Worm (Caenorhabditis elegans) whole organism, L1 larva: Measurements from ENCODE around the gene Y75B8A.32.
A peak's percentile ranks its signal among the peaks of the same experiment; 100 is the strongest.

Experiments
- C04F5.9 ChIP-seq: sonication (generic microtip); optimal IDR thresholded peaks from 2 replicates; lab custom pipeline; 2016; ENCODE audit warnings: missing genetic modification characterization, missing compliant biosample characterization
- C16A3.4 ChIP-seq: fragments of 150-350 bp; optimal IDR thresholded peaks from 2 replicates; lab custom pipeline; 2014; ENCODE audit warnings: missing biosample characterization, missing genetic modification characterization
- aha-1 ChIP-seq: fragments of 150-350 bp; optimal IDR thresholded peaks from 2 replicates; lab custom pipeline; 2014; ENCODE audit warnings: missing biosample characterization, missing genetic modification characterization
- alr-1 ChIP-seq: fragments of 200-800 bp; sonication (Bioruptor generic); optimal IDR thresholded peaks from 2 replicates; lab custom pipeline; 2018; ENCODE audit warnings: borderline replicate concordance, mild to moderate bottlenecking, missing genetic modification characterization, missing compliant biosample characterization
- aly-2 ChIP-seq: fragments of 150-350 bp; optimal IDR thresholded peaks from 2 replicates; lab custom pipeline; 2014; ENCODE audit warnings: missing biosample characterization, missing genetic modification characterization
- blmp-1 ChIP-seq: fragments of 150-350 bp; optimal IDR thresholded peaks from 2 replicates; lab custom pipeline; 2014; ENCODE audit warnings: missing biosample characterization, missing genetic modification characterization
- ceh-8 ChIP-seq: fragments of 200-800 bp; sonication (Bioruptor generic); optimal IDR thresholded peaks from 2 replicates; lab custom pipeline; 2018; ENCODE audit warnings: mild to moderate bottlenecking, missing genetic modification characterization, moderate library complexity, missing compliant biosample characterization
- ceh-90 ChIP-seq: sonication (generic microtip); optimal IDR thresholded peaks from 2 replicates; lab custom pipeline; 2016; ENCODE audit warnings: missing genetic modification characterization, missing compliant biosample characterization
- dsc-1 ChIP-seq: sonication (generic microtip); optimal IDR thresholded peaks from 2 replicates; lab custom pipeline; 2016; ENCODE audit warnings: mild to moderate bottlenecking, missing genetic modification characterization, missing compliant biosample characterization
- efl-1 ChIP-seq, 4 experiments: fragments of 150-350 bp; optimal IDR thresholded peaks in 3 of 4; peaks in 1 of 4; 1 replicate in 1 of 4; 2 replicates in 3 of 4; lab custom pipeline; 2014; ENCODE audit warnings: missing biosample characterization in 2 of 4, missing genetic modification characterization in 2 of 4, missing genetic modification reagents in 2 of 4
- egl-13 ChIP-seq: sonication (generic microtip); optimal IDR thresholded peaks from 2 replicates; lab custom pipeline; 2016; ENCODE audit warnings: missing genotype, missing genetic modification reagents, missing genetic modification characterization, missing compliant biosample characterization
- egl-27 ChIP-seq, 2 experiments: fragments of 150-350 bp in 1 of 2; sonication (generic microtip); optimal IDR thresholded peaks; 3 replicates each; lab custom pipeline; 2017 to 2018; ENCODE audit warnings: missing biosample characterization in 2 of 2, missing genetic modification characterization in 2 of 2, missing genetic modification reagents in 2 of 2
- elt-2 ChIP-seq: sonication (generic microtip); optimal IDR thresholded peaks from 2 replicates; lab custom pipeline; 2016; ENCODE audit warnings: missing genetic modification characterization, mild to moderate bottlenecking, inconsistent platforms, missing compliant biosample characterization, missing genetic modification reagents
- elt-3 ChIP-seq, 6 experiments: fragments of 150-350 bp in 1 of 6; sonication (generic microtip); optimal IDR thresholded peaks; 2 replicates each; lab custom pipeline; 2017 to 2018; ENCODE audit warnings: missing biosample characterization in 6 of 6, missing genetic modification characterization in 6 of 6, inconsistent platforms in 1 of 6
- ets-5 ChIP-seq: fragments of 200-800 bp; sonication (Bioruptor generic); IDR thresholded peaks from 2 replicates; pipeline ENCODE4 v1.3.6; 2022; ENCODE audit warnings: missing genetic modification characterization, missing compliant biosample characterization
- fkh-8 ChIP-seq: sonication (generic microtip); optimal IDR thresholded peaks from 2 replicates; lab custom pipeline; 2016; ENCODE audit warnings: mild to moderate bottlenecking, missing genetic modification characterization, missing compliant biosample characterization
- fos-1 ChIP-seq: fragments of 150-350 bp; optimal IDR thresholded peaks from 2 replicates; lab custom pipeline; 2014; ENCODE audit warnings: missing biosample characterization, missing genetic modification characterization
- grh-1 ChIP-seq: fragments of 200-800 bp; sonication (Bioruptor generic); IDR thresholded peaks from 2 replicates; pipeline ENCODE4 v1.3.6; 2022; ENCODE audit warnings: missing genetic modification reagents, missing genetic modification characterization, missing compliant biosample characterization
- hlh-17 ChIP-seq: fragments of 200-800 bp; sonication (Bioruptor generic); optimal IDR thresholded peaks from 2 replicates; lab custom pipeline; 2018; ENCODE audit warnings: missing genetic modification characterization, mild to moderate bottlenecking, missing compliant biosample characterization, moderate library complexity, borderline replicate concordance
- hlh-4 ChIP-seq: sonication (generic microtip); optimal IDR thresholded peaks from 2 replicates; lab custom pipeline; 2016; ENCODE audit warnings: mild to moderate bottlenecking, missing genetic modification characterization, missing compliant biosample characterization
- hpl-2 ChIP-seq: fragments of 150-350 bp; optimal IDR thresholded peaks from 2 replicates; lab custom pipeline; 2014; ENCODE audit warnings: missing biosample characterization, missing genetic modification reagents, missing genetic modification characterization
- isw-1 ChIP-seq: fragments of 200-800 bp; sonication (Bioruptor generic); IDR thresholded peaks from 2 replicates; pipeline ENCODE4 v1.3.6; 2022; ENCODE audit warnings: missing genetic modification characterization, missing compliant biosample characterization
- lin-13 ChIP-seq: fragments of 150-350 bp; optimal IDR thresholded peaks from 2 replicates; lab custom pipeline; 2014; ENCODE audit warnings: missing biosample characterization, missing genetic modification reagents, missing genetic modification characterization
- lin-14 ChIP-seq: fragments of 200-800 bp; sonication (Bioruptor generic); optimal IDR thresholded peaks from 2 replicates; lab custom pipeline; 2018; ENCODE audit warnings: mild to moderate bottlenecking, missing genetic modification characterization, moderate library complexity, missing compliant biosample characterization
- lin-15B ChIP-seq: fragments of 150-350 bp; sonication (generic microtip); optimal IDR thresholded peaks from 3 replicates; lab custom pipeline; 2014; ENCODE audit warnings: missing biosample characterization, missing genetic modification characterization
- lin-35 ChIP-seq, 2 experiments: fragments of 150-350 bp; optimal IDR thresholded peaks; 2 replicates each; lab custom pipeline; 2014; ENCODE audit warnings: missing biosample characterization in 2 of 2, missing genetic modification characterization in 2 of 2, missing genetic modification reagents in 2 of 2
- lin-39 ChIP-seq: fragments of 150-350 bp; optimal IDR thresholded peaks from 2 replicates; lab custom pipeline; 2014; ENCODE audit warnings: missing biosample characterization, missing genetic modification reagents, missing genetic modification characterization
- lsy-2 ChIP-seq, 2 experiments: fragments of 150-350 bp; optimal IDR thresholded peaks; 2 replicates each; lab custom pipeline; 2014; ENCODE audit warnings: missing biosample characterization in 2 of 2, missing genetic modification characterization in 2 of 2
- mab-9 ChIP-seq: fragments of 200-800 bp; sonication (Bioruptor generic); IDR thresholded peaks from 2 replicates; pipeline ENCODE4 v1.3.6; 2022; ENCODE audit warnings: missing genetic modification reagents, missing genetic modification characterization, missing compliant biosample characterization
- mef-2 ChIP-seq: fragments of 150-350 bp; optimal IDR thresholded peaks from 2 replicates; lab custom pipeline; 2014; ENCODE audit warnings: missing biosample characterization, missing genetic modification characterization
- nhr-19 ChIP-seq: fragments of 200-800 bp; sonication (Bioruptor generic); conservative IDR thresholded peaks from 2 replicates; pipeline ENCODE4 v1.3.6; 2022; ENCODE audit warnings: missing genetic modification characterization, missing compliant biosample characterization
- nhr-237 ChIP-seq: fragments of 150-350 bp; optimal IDR thresholded peaks from 2 replicates; lab custom pipeline; 2014; ENCODE audit warnings: missing biosample characterization, missing genetic modification characterization
- nhr-28 ChIP-seq: fragments of 150-350 bp; optimal IDR thresholded peaks from 2 replicates; lab custom pipeline; 2014; ENCODE audit warnings: missing biosample characterization, missing genetic modification characterization
- nhr-47 ChIP-seq: sonication (generic microtip); optimal IDR thresholded peaks from 2 replicates; lab custom pipeline; 2016; ENCODE audit warnings: mild to moderate bottlenecking, missing genetic modification characterization, moderate library complexity, missing compliant biosample characterization
- nhr-77 ChIP-seq: fragments of 150-350 bp; optimal IDR thresholded peaks from 2 replicates; lab custom pipeline; 2014; ENCODE audit warnings: missing biosample characterization, missing genetic modification characterization
- nhr-90 ChIP-seq: sonication (generic microtip); optimal IDR thresholded peaks from 2 replicates; lab custom pipeline; 2016; ENCODE audit warnings: mild to moderate bottlenecking, missing genetic modification characterization, missing compliant biosample characterization; ENCODE audit not compliant: poor library complexity
- pag-3 ChIP-seq: sonication (generic microtip); optimal IDR thresholded peaks from 2 replicates; lab custom pipeline; 2017; ENCODE audit warnings: missing genetic modification characterization, mild to moderate bottlenecking, missing compliant biosample characterization, antibody characterized with exemption, borderline replicate concordance; ENCODE audit not compliant: insufficient read depth
- pax-3 ChIP-seq: fragments of 200-800 bp; sonication (Bioruptor generic); optimal IDR thresholded peaks from 2 replicates; lab custom pipeline; 2018; ENCODE audit warnings: mild to moderate bottlenecking, missing genetic modification characterization, moderate library complexity, missing compliant biosample characterization
- pqm-1 ChIP-seq: sonication (generic microtip); optimal IDR thresholded peaks from 3 replicates; lab custom pipeline; 2017; ENCODE audit warnings: missing biosample characterization, missing genetic modification characterization
- rnt-1 ChIP-seq: sonication (generic microtip); optimal IDR thresholded peaks from 2 replicates; lab custom pipeline; 2016; ENCODE audit warnings: mild to moderate bottlenecking, missing genetic modification characterization, moderate library complexity, missing compliant biosample characterization
- skn-1 ChIP-seq: fragments of 150-350 bp; optimal IDR thresholded peaks from 2 replicates; lab custom pipeline; 2014; ENCODE audit warnings: missing biosample characterization, missing genetic modification characterization
- snpc-4 ChIP-seq: fragments of 150-350 bp; optimal IDR thresholded peaks from 2 replicates; lab custom pipeline; 2014; ENCODE audit warnings: missing biosample characterization, missing genetic modification characterization
- sptf-1 ChIP-seq: fragments of 150-350 bp; optimal IDR thresholded peaks from 2 replicates; lab custom pipeline; 2014; ENCODE audit warnings: missing biosample characterization, missing genetic modification characterization
- sup-37 ChIP-seq: fragments of 200-800 bp; sonication (Bioruptor generic); optimal IDR thresholded peaks from 2 replicates; lab custom pipeline; 2018; ENCODE audit warnings: mild to moderate bottlenecking, missing genetic modification characterization, missing compliant biosample characterization
- swsn-7 ChIP-seq: sonication (generic microtip); optimal IDR thresholded peaks from 2 replicates; lab custom pipeline; 2016; ENCODE audit warnings: missing genetic modification characterization, missing compliant biosample characterization
- unc-30 ChIP-seq: sonication (generic microtip); optimal IDR thresholded peaks from 2 replicates; lab custom pipeline; 2017; ENCODE audit warnings: missing biosample characterization, missing genetic modification characterization
- unc-86 ChIP-seq: sonication (generic microtip); optimal IDR thresholded peaks from 2 replicates; lab custom pipeline; 2016; ENCODE audit warnings: missing genetic modification characterization, missing compliant biosample characterization
- unc-98 ChIP-seq: fragments of 200-800 bp; sonication (Bioruptor generic); IDR thresholded peaks from 2 replicates; pipeline ENCODE4 v1.3.6; 2022; ENCODE audit warnings: missing genetic modification characterization, missing compliant biosample characterization
- vab-15 ChIP-seq: sonication (generic microtip); optimal IDR thresholded peaks from 2 replicates; lab custom pipeline; 2017; ENCODE audit warnings: missing genotype, mild to moderate bottlenecking, missing genetic modification characterization, missing compliant biosample characterization
- zip-4 ChIP-seq: fragments of 200-800 bp; sonication (Bioruptor generic); optimal IDR thresholded peaks from 2 replicates; lab custom pipeline; 2018; ENCODE audit warnings: mild to moderate bottlenecking, missing genetic modification characterization, moderate library complexity, missing compliant biosample characterization
- ztf-11 ChIP-seq, 2 experiments: sonication (generic microtip); optimal IDR thresholded peaks; 2 replicates each; lab custom pipeline; 2016 to 2017; ENCODE audit warnings: missing genetic modification characterization in 2 of 2, missing biosample characterization in 1 of 2, missing compliant biosample characterization in 1 of 2
- ztf-4 ChIP-seq: fragments of 150-350 bp; optimal IDR thresholded peaks from 2 replicates; lab custom pipeline; 2014; ENCODE audit warnings: missing biosample characterization, missing genetic modification characterization

Gene Y75B8A.32

ce11 chrIII:12370011-12370506, 11.7 kb upstream of the Y75B8A.32 start, which contains the start of gene rpt-6:
Gene rpt-6 (plus strand): TSS chrIII:12370456.
- TF ChIP-seq elt-3 (tag; optimal IDR thresholded peaks at IDR 0.05; lab: Kevin White, UChicago) (peak in 1 of 6 experiments; percentile 41), lsy-2 (tag; optimal IDR thresholded peaks at IDR 0.05; lab: Kevin White, UChicago) (peak; percentile 64 to 67), nhr-47 (tag; lab: Kevin White, UChicago) (peak; percentile 60), pag-3 (tag; lab: Kevin White, UChicago) (no peak), sup-37 (GFP tag; lab: Kevin White, UChicago) (no peak), C16A3.4 (tag; lab: Kevin White, UChicago) (peak; percentile 43), swsn-7 (tag; lab: Kevin White, UChicago) (peak; percentile 65), ets-5 (no peak), ztf-4 (tag; lab: Kevin White, UChicago) (no peak), unc-30 (tag; lab: Kevin White, UChicago) (no peak), snpc-4 (peak; percentile 33), skn-1 (tag; lab: Kevin White, UChicago) (peak; percentile 96), ceh-90 (tag; lab: Kevin White, UChicago) (peak; percentile 54), lin-14 (GFP tag; lab: Kevin White, UChicago) (no peak), efl-1 (optimal IDR thresholded peaks at IDR 0.05; lab: Kevin White, UChicago) (peak; percentile 68 to 80), efl-1 (GFP tag; optimal IDR thresholded peaks at IDR 0.05 in 1 of 2; lab: Kevin White, UChicago) (peak; percentile 78 to 97), ceh-8 (GFP tag; lab: Kevin White, UChicago) (no peak), C04F5.9 (tag; lab: Kevin White, UChicago) (no peak), mef-2 (tag; lab: Kevin White, UChicago) (no peak), unc-98 (GFP tag; lab: Robert Waterston, UW) (no peak), hlh-17 (GFP tag; lab: Kevin White, UChicago) (no peak), grh-1 (no peak), sptf-1 (no peak), nhr-77 (tag; lab: Kevin White, UChicago) (no peak), aly-2 (tag; lab: Kevin White, UChicago) (no peak), pax-3 (tag; lab: Kevin White, UChicago) (no peak), vab-15 (tag; lab: Kevin White, UChicago) (no peak), nhr-90 (tag; lab: Kevin White, UChicago) (peak; percentile 47), aha-1 (peak; percentile 29), blmp-1 (tag; lab: Kevin White, UChicago) (no peak), hlh-4 (tag; lab: Kevin White, UChicago) (no peak), fos-1 (tag; lab: Kevin White, UChicago) (no peak), alr-1 (no peak), hpl-2 (peak; percentile 19), unc-86 (tag; lab: Kevin White, UChicago) (no peak), isw-1 (GFP tag; lab: Robert Waterston, UW) (peak; percentile 32), zip-4 (GFP tag; lab: Kevin White, UChicago) (no peak), pqm-1 (no peak), egl-27 (tag; optimal IDR thresholded peaks at IDR 0.05; lab: Kevin White, UChicago) (no peak), nhr-237 (tag; lab: Kevin White, UChicago) (no peak), nhr-28 (no peak), elt-2 (tag; lab: Kevin White, UChicago) (no peak), lin-35 (GFP tag; optimal IDR thresholded peaks at IDR 0.05; lab: Kevin White, UChicago) (peak; percentile 71 to 76), lin-39 (tag; lab: Kevin White, UChicago) (no peak), ztf-11 (tag; optimal IDR thresholded peaks at IDR 0.05; lab: Kevin White, UChicago) (peak in 1 of 2 experiments; percentile 23), fkh-8 (no peak), egl-13 (tag; lab: Kevin White, UChicago) (no peak), mab-9 (GFP tag; lab: Robert Waterston, UW) (peak; percentile 38; the same call in 1 of the 2 replicates), lin-13 (GFP tag; lab: Kevin White, UChicago) (peak; percentile 30), dsc-1 (tag; lab: Kevin White, UChicago) (peak; percentile 48), lin-15B (tag; lab: Kevin White, UChicago) (peak; percentile 18), rnt-1 (tag; lab: Kevin White, UChicago) (peak; percentile 71), nhr-19 (peak; percentile 49)
